Worm (Caenorhabditis elegans) whole organism, L1 larva: ENCODE measurements around the gene nhr-241.

Experiments
- C04F5.9 ChIP-seq: sonication (generic microtip); optimal IDR thresholded peaks from 2 replicates; lab custom pipeline; 2016; ENCODE audit warnings: missing genetic modification characterization, missing compliant biosample characterization
- C34B4.2 ChIP-seq: sonication (generic microtip); optimal IDR thresholded peaks from 2 replicates; lab custom pipeline; 2017; ENCODE audit warnings: mild to moderate bottlenecking, missing genetic modification characterization, missing compliant biosample characterization
- F16B12.6 ChIP-seq: fragments of 150-350 bp; optimal IDR thresholded peaks from 2 replicates; lab custom pipeline; 2014; ENCODE audit warnings: missing biosample characterization, missing genetic modification characterization
- aha-1 ChIP-seq: fragments of 150-350 bp; optimal IDR thresholded peaks from 2 replicates; lab custom pipeline; 2014; ENCODE audit warnings: missing biosample characterization, missing genetic modification characterization
- blmp-1 ChIP-seq: fragments of 150-350 bp; optimal IDR thresholded peaks from 2 replicates; lab custom pipeline; 2014; ENCODE audit warnings: missing biosample characterization, missing genetic modification characterization
- ceh-63 ChIP-seq: fragments of 200-800 bp; sonication (Bioruptor generic); optimal IDR thresholded peaks from 2 replicates; lab custom pipeline; 2018; ENCODE audit warnings: mild to moderate bottlenecking, missing genetic modification characterization, missing compliant biosample characterization
- ceh-82 ChIP-seq, 3 experiments: fragments of 150-350 bp in 1 of 3; sonication (generic microtip) in 2 of 3; optimal IDR thresholded peaks; 2 replicates each; lab custom pipeline; 2014 to 2017; ENCODE audit warnings: missing biosample characterization in 3 of 3, missing genetic modification characterization in 3 of 3
- ces-1 ChIP-seq: fragments of 150-350 bp; optimal IDR thresholded peaks from 2 replicates; lab custom pipeline; 2014; ENCODE audit warnings: missing biosample characterization, missing genetic modification reagents, missing genetic modification characterization
- dpl-1 ChIP-seq, 3 experiments: fragments of 150-350 bp in 2 of 3; sonication (generic microtip) in 1 of 3; optimal IDR thresholded peaks; 2 replicates each; lab custom pipeline; 2014 to 2017; ENCODE audit warnings: missing biosample characterization in 3 of 3, missing genetic modification characterization in 3 of 3, missing genetic modification reagents in 3 of 3
- efl-1 ChIP-seq, 4 experiments: fragments of 150-350 bp; optimal IDR thresholded peaks in 3 of 4; peaks in 1 of 4; 1 replicate in 1 of 4; 2 replicates in 3 of 4; lab custom pipeline; 2014; ENCODE audit warnings: missing biosample characterization in 2 of 4, missing genetic modification characterization in 2 of 4, missing genetic modification reagents in 2 of 4
- egl-13 ChIP-seq: sonication (generic microtip); optimal IDR thresholded peaks from 2 replicates; lab custom pipeline; 2016; ENCODE audit warnings: missing genotype, missing genetic modification reagents, missing genetic modification characterization, missing compliant biosample characterization
- elt-2 ChIP-seq: sonication (generic microtip); optimal IDR thresholded peaks from 2 replicates; lab custom pipeline; 2016; ENCODE audit warnings: missing genetic modification characterization, mild to moderate bottlenecking, inconsistent platforms, missing compliant biosample characterization, missing genetic modification reagents
- ets-5 ChIP-seq: fragments of 200-800 bp; sonication (Bioruptor generic); IDR thresholded peaks from 2 replicates; pipeline ENCODE4 v1.3.6; 2022; ENCODE audit warnings: missing genetic modification characterization, missing compliant biosample characterization
- fkh-8 ChIP-seq: sonication (generic microtip); optimal IDR thresholded peaks from 2 replicates; lab custom pipeline; 2016; ENCODE audit warnings: mild to moderate bottlenecking, missing genetic modification characterization, missing compliant biosample characterization
- fos-1 ChIP-seq: fragments of 150-350 bp; optimal IDR thresholded peaks from 2 replicates; lab custom pipeline; 2014; ENCODE audit warnings: missing biosample characterization, missing genetic modification characterization
- grh-1 ChIP-seq: fragments of 200-800 bp; sonication (Bioruptor generic); IDR thresholded peaks from 2 replicates; pipeline ENCODE4 v1.3.6; 2022; ENCODE audit warnings: missing genetic modification reagents, missing genetic modification characterization, missing compliant biosample characterization
- hlh-17 ChIP-seq: fragments of 200-800 bp; sonication (Bioruptor generic); optimal IDR thresholded peaks from 2 replicates; lab custom pipeline; 2018; ENCODE audit warnings: missing genetic modification characterization, mild to moderate bottlenecking, missing compliant biosample characterization, moderate library complexity, borderline replicate concordance
- hlh-4 ChIP-seq: sonication (generic microtip); optimal IDR thresholded peaks from 2 replicates; lab custom pipeline; 2016; ENCODE audit warnings: mild to moderate bottlenecking, missing genetic modification characterization, missing compliant biosample characterization
- hpl-2 ChIP-seq: fragments of 150-350 bp; optimal IDR thresholded peaks from 2 replicates; lab custom pipeline; 2014; ENCODE audit warnings: missing biosample characterization, missing genetic modification reagents, missing genetic modification characterization
- irx-1 ChIP-seq: sonication (generic microtip); optimal IDR thresholded peaks from 2 replicates; lab custom pipeline; 2016; ENCODE audit warnings: missing genetic modification characterization, missing compliant biosample characterization
- jun-1 ChIP-seq: fragments of 150-350 bp; optimal IDR thresholded peaks from 2 replicates; lab custom pipeline; 2014; ENCODE audit warnings: missing biosample characterization, missing genetic modification reagents, missing genetic modification characterization
- lin-13 ChIP-seq: fragments of 150-350 bp; optimal IDR thresholded peaks from 2 replicates; lab custom pipeline; 2014; ENCODE audit warnings: missing biosample characterization, missing genetic modification reagents, missing genetic modification characterization
- mef-2 ChIP-seq: fragments of 150-350 bp; optimal IDR thresholded peaks from 2 replicates; lab custom pipeline; 2014; ENCODE audit warnings: missing biosample characterization, missing genetic modification characterization
- nhr-20 ChIP-seq: sonication (generic microtip); optimal IDR thresholded peaks from 2 replicates; lab custom pipeline; 2016; ENCODE audit warnings: mild to moderate bottlenecking, missing genetic modification characterization, missing compliant biosample characterization
- nhr-237 ChIP-seq: fragments of 150-350 bp; optimal IDR thresholded peaks from 2 replicates; lab custom pipeline; 2014; ENCODE audit warnings: missing biosample characterization, missing genetic modification characterization
- nhr-28 ChIP-seq: fragments of 150-350 bp; optimal IDR thresholded peaks from 2 replicates; lab custom pipeline; 2014; ENCODE audit warnings: missing biosample characterization, missing genetic modification characterization
- nhr-76 ChIP-seq: sonication (generic microtip); optimal IDR thresholded peaks from 2 replicates; lab custom pipeline; 2017; ENCODE audit warnings: missing biosample characterization, missing genetic modification characterization
- nhr-84 ChIP-seq: sonication (generic microtip); optimal IDR thresholded peaks from 2 replicates; lab custom pipeline; 2017; ENCODE audit warnings: missing biosample characterization, missing genetic modification characterization
- nhr-85 ChIP-seq: sonication (generic microtip); peaks from one replicate; lab custom pipeline; 2016; ENCODE audit warnings: missing genetic modification characterization, inconsistent platforms, missing compliant biosample characterization
- nhr-90 ChIP-seq: sonication (generic microtip); optimal IDR thresholded peaks from 2 replicates; lab custom pipeline; 2016; ENCODE audit warnings: mild to moderate bottlenecking, missing genetic modification characterization, missing compliant biosample characterization; ENCODE audit not compliant: poor library complexity
- pax-3 ChIP-seq: fragments of 200-800 bp; sonication (Bioruptor generic); optimal IDR thresholded peaks from 2 replicates; lab custom pipeline; 2018; ENCODE audit warnings: mild to moderate bottlenecking, missing genetic modification characterization, moderate library complexity, missing compliant biosample characterization
- rnt-1 ChIP-seq: sonication (generic microtip); optimal IDR thresholded peaks from 2 replicates; lab custom pipeline; 2016; ENCODE audit warnings: mild to moderate bottlenecking, missing genetic modification characterization, moderate library complexity, missing compliant biosample characterization
- sox-4 ChIP-seq: sonication (generic microtip); optimal IDR thresholded peaks from 2 replicates; lab custom pipeline; 2016; ENCODE audit warnings: missing genetic modification characterization, missing compliant biosample characterization
- sptf-1 ChIP-seq: fragments of 150-350 bp; optimal IDR thresholded peaks from 2 replicates; lab custom pipeline; 2014; ENCODE audit warnings: missing biosample characterization, missing genetic modification characterization
- sup-37 ChIP-seq: fragments of 200-800 bp; sonication (Bioruptor generic); optimal IDR thresholded peaks from 2 replicates; lab custom pipeline; 2018; ENCODE audit warnings: mild to moderate bottlenecking, missing genetic modification characterization, missing compliant biosample characterization
- swsn-7 ChIP-seq: sonication (generic microtip); optimal IDR thresholded peaks from 2 replicates; lab custom pipeline; 2016; ENCODE audit warnings: missing genetic modification characterization, missing compliant biosample characterization
- tlp-1 ChIP-seq: fragments of 150-350 bp; optimal IDR thresholded peaks from 2 replicates; lab custom pipeline; 2014; ENCODE audit warnings: missing biosample characterization, missing genetic modification characterization
- unc-86 ChIP-seq: sonication (generic microtip); optimal IDR thresholded peaks from 2 replicates; lab custom pipeline; 2016; ENCODE audit warnings: missing genetic modification characterization, missing compliant biosample characterization
- vab-15 ChIP-seq: sonication (generic microtip); optimal IDR thresholded peaks from 2 replicates; lab custom pipeline; 2017; ENCODE audit warnings: missing genotype, mild to moderate bottlenecking, missing genetic modification characterization, missing compliant biosample characterization
- zag-1 ChIP-seq: fragments of 150-350 bp; optimal IDR thresholded peaks from 2 replicates; lab custom pipeline; 2014; ENCODE audit warnings: missing biosample characterization, missing genetic modification characterization

Gene nhr-241

ce11 chrV:18719412-18719811, 20.2 kb downstream of the nhr-241 start:
- no peak for TF ChIP-seq efl-1 (optimal IDR thresholded peaks at IDR 0.05; lab: Kevin White, UChicago)
- TF ChIP-seq efl-1 (GFP tag; optimal IDR thresholded peaks at IDR 0.05 in 1 of 2; lab: Kevin White, UChicago), result peak in 1 of 2 experiments; percentile 91
- no peak for TF ChIP-seq nhr-76 (tag; lab: Kevin White, UChicago)

ce11 chrV:18719956-18720489, 20.8 kb downstream of the nhr-241 start, which contains the start of gene Y17D7C.2:
Y17D7C.2 (minus strand) TSS chrV:18719987.
- TF ChIP-seq ets-5 (GFP tag; lab: Robert Waterston, UW) (0 out of 2 replicates have a peak, but pooled peaks have one; percentile 79), swsn-7 (tag; lab: Kevin White, UChicago) (no peak), nhr-90 (tag; lab: Kevin White, UChicago) (no peak), blmp-1 (tag; lab: Kevin White, UChicago) (no peak), fos-1 (no peak), efl-1 (optimal IDR thresholded peaks at IDR 0.05; lab: Kevin White, UChicago) (no peak), efl-1 (GFP tag; optimal IDR thresholded peaks at IDR 0.05 in 1 of 2; lab: Kevin White, UChicago) (peak in 1 of 2 experiments; percentile 87), grh-1 (GFP tag; lab: Robert Waterston, UW) (0 out of 2 replicates have a peak, but pooled peaks have one; percentile 42), F16B12.6 (tag; lab: Kevin White, UChicago) (no peak), vab-15 (tag; lab: Kevin White, UChicago) (no peak), nhr-85 (tag; lab: Kevin White, UChicago) (peak; percentile 75), aha-1 (tag; lab: Kevin White, UChicago) (no peak), mef-2 (no peak), elt-2 (tag; lab: Kevin White, UChicago) (peak; percentile 24), pax-3 (no peak), nhr-28 (tag; lab: Kevin White, UChicago) (no peak), C34B4.2 (tag; lab: Kevin White, UChicago) (peak; percentile 14), nhr-84 (tag; lab: Kevin White, UChicago) (no peak)

ce11 chrV:18721873-18722272, 22.6 kb downstream of the nhr-241 start:
- TF ChIP-seq ets-5 (GFP tag; lab: Robert Waterston, UW) (no peak), grh-1 (GFP tag; lab: Robert Waterston, UW) (0 out of 2 replicates have a peak, but pooled peaks have one; percentile 15)

ce11 chrV:18722510-18723299, 23.5 kb downstream of the nhr-241 start:
- peak; percentile 100 for TF ChIP-seq sptf-1 (tag; lab: Kevin White, UChicago)
- TF ChIP-seq efl-1 (optimal IDR thresholded peaks at IDR 0.05; lab: Kevin White, UChicago), result no peak
- peak in 1 of 2 experiments; percentile 64 for TF ChIP-seq efl-1 (GFP tag; optimal IDR thresholded peaks at IDR 0.05 in 1 of 2; lab: Kevin White, UChicago)
- peak; percentile 22 for TF ChIP-seq ceh-63 (GFP tag; lab: Kevin White, UChicago)
- TF ChIP-seq ets-5 (GFP tag; lab: Robert Waterston, UW), result 0 out of 2 replicates have a peak, but pooled peaks have one; percentile 28
- TF ChIP-seq fkh-8, result no peak

- TF ChIP-seq efl-1 (optimal IDR thresholded peaks at IDR 0.05; lab: Kevin White, UChicago), result peak; percentile 78 to 86
- peak; percentile 79 to 98 for TF ChIP-seq efl-1 (GFP tag; optimal IDR thresholded peaks at IDR 0.05 in 1 of 2; lab: Kevin White, UChicago)
- TF ChIP-seq dpl-1 (GFP tag; optimal IDR thresholded peaks at IDR 0.05; lab: Kevin White, UChicago), result peak; percentile 66 to 78 (median 73)
- peak; percentile 86 for TF ChIP-seq unc-86 (tag; lab: Kevin White, UChicago)
- TF ChIP-seq tlp-1, result no peak
- peak; percentile 35 for TF ChIP-seq elt-2 (tag; lab: Kevin White, UChicago)
- TF ChIP-seq nhr-237 (tag; lab: Kevin White, UChicago), result peak; percentile 80
- TF ChIP-seq ceh-82 (tag; optimal IDR thresholded peaks at IDR 0.05; lab: Kevin White, UChicago), result peak; percentile 75 to 90 (median 85)
- TF ChIP-seq hpl-2 (GFP tag; lab: Kevin White, UChicago), result no peak
- no peak for TF ChIP-seq hlh-17 (GFP tag; lab: Kevin White, UChicago)
- no peak for TF ChIP-seq hlh-4 (tag; lab: Kevin White, UChicago)
- TF ChIP-seq ces-1, result no peak
- TF ChIP-seq zag-1 (tag; lab: Kevin White, UChicago), result peak; percentile 5
- no peak for TF ChIP-seq nhr-76 (tag; lab: Kevin White, UChicago)
- TF ChIP-seq jun-1 (tag; lab: Kevin White, UChicago), result peak; percentile 70
- peak; percentile 72 for TF ChIP-seq grh-1 (GFP tag; lab: Robert Waterston, UW)
- no peak for TF ChIP-seq rnt-1 (tag; lab: Kevin White, UChicago)
- TF ChIP-seq nhr-20 (tag; lab: Kevin White, UChicago), result peak; percentile 78
- TF ChIP-seq irx-1 (tag; lab: Kevin White, UChicago), result peak; percentile 76
- TF ChIP-seq lin-13 (GFP tag; lab: Kevin White, UChicago), result peak; percentile 57
- TF ChIP-seq sup-37 (GFP tag; lab: Kevin White, UChicago), result no peak
- no peak for TF ChIP-seq egl-13 (tag; lab: Kevin White, UChicago)
- peak; percentile 94 for TF ChIP-seq nhr-85 (tag; lab: Kevin White, UChicago)
- no peak for TF ChIP-seq C04F5.9 (tag; lab: Kevin White, UChicago)
- peak; percentile 37 for TF ChIP-seq sox-4 (tag; lab: Kevin White, UChicago)
These were observed 24.4 kb downstream of the nhr-241 start for ce11 chrV:18723604-18724003.
